Fruit fly (Drosophila melanogaster) whole organism, adult: ENCODE measurements around the gene orion.

Experiments
- CG11617 ChIP-seq: fragments of 200-800 bp; sonication (Bioruptor generic); optimal IDR thresholded peaks from 2 replicates; lab custom pipeline; 2017; ENCODE audit warnings: mild to moderate bottlenecking, missing biosample characterization, missing genetic modification reagents, missing genetic modification characterization
- CG12768 ChIP-seq: fragments of 200-800 bp; sonication (Bioruptor generic); optimal IDR thresholded peaks from 2 replicates; lab custom pipeline; 2017; ENCODE audit warnings: missing biosample characterization, missing genetic modification characterization, mild to moderate bottlenecking, moderate library complexity, missing genetic modification reagents
- CG14711 ChIP-seq: fragments of 200-800 bp; sonication (Bioruptor generic); optimal IDR thresholded peaks from 2 replicates; lab custom pipeline; 2018; ENCODE audit warnings: missing biosample characterization, mild to moderate bottlenecking, missing genetic modification characterization, moderate library complexity
- CG1620 ChIP-seq: fragments of 200-800 bp; sonication (Bioruptor generic); optimal IDR thresholded peaks from 2 replicates; lab custom pipeline; 2016; ENCODE audit warnings: missing biosample characterization, missing genetic modification characterization
- CG33017 ChIP-seq: fragments of 200-800 bp; sonication (Bioruptor generic); optimal IDR thresholded peaks from 2 replicates; lab custom pipeline; 2018; ENCODE audit warnings: missing biosample characterization, mild to moderate bottlenecking, missing genetic modification characterization, moderate library complexity
- CG5204 ChIP-seq: fragments of 200-800 bp; sonication (Bioruptor generic); optimal IDR thresholded peaks from 2 replicates; lab custom pipeline; 2016; ENCODE audit warnings: missing biosample characterization, missing genetic modification characterization
- CG7045 ChIP-seq: fragments of 200-800 bp; sonication (Bioruptor generic); optimal IDR thresholded peaks from 2 replicates; lab custom pipeline; 2017; ENCODE audit warnings: missing biosample characterization, mild to moderate bottlenecking, missing genetic modification characterization
- CG7101 ChIP-seq: fragments of 200-800 bp; sonication (Bioruptor generic); optimal IDR thresholded peaks from 2 replicates; lab custom pipeline; 2018; ENCODE audit warnings: missing biosample characterization, mild to moderate bottlenecking, missing genetic modification characterization, moderate library complexity
- Clk ChIP-seq: fragments of 200-800 bp; sonication (Bioruptor generic); optimal IDR thresholded peaks from 2 replicates; lab custom pipeline; 2017; ENCODE audit warnings: missing biosample characterization, missing genetic modification characterization
- Crg-1 ChIP-seq: fragments of 200-800 bp; sonication (Bioruptor generic); optimal IDR thresholded peaks from 2 replicates; lab custom pipeline; 2016; ENCODE audit warnings: missing biosample characterization, missing genetic modification characterization
- Hr96 ChIP-seq: fragments of 200-800 bp; sonication (Bioruptor generic); optimal IDR thresholded peaks from 2 replicates; lab custom pipeline; 2016; ENCODE audit warnings: missing biosample characterization, missing genetic modification characterization
- Mnt ChIP-seq: fragments of 200-800 bp; sonication (Bioruptor generic); optimal IDR thresholded peaks from 2 replicates; lab custom pipeline; 2016; ENCODE audit warnings: missing biosample characterization, mild to moderate bottlenecking, missing genetic modification characterization
- bab1 ChIP-seq: fragments of 200-800 bp; sonication (Bioruptor generic); optimal IDR thresholded peaks from 3 replicates; lab custom pipeline; 2019; ENCODE audit warnings: missing biosample characterization, mild to moderate bottlenecking, missing genetic modification characterization, moderate library complexity
- cic ChIP-seq: fragments of 200-800 bp; sonication (Bioruptor generic); optimal IDR thresholded peaks from 2 replicates; lab custom pipeline; 2017; ENCODE audit warnings: missing biosample characterization, mild to moderate bottlenecking, missing genetic modification characterization, moderate library complexity
- cnc ChIP-seq, 2 experiments: fragments of >200 bp; optimal IDR thresholded peaks; 2 replicates each; lab custom pipeline; 2017
- kay ChIP-seq: fragments of 200-800 bp; sonication (Bioruptor generic); peaks from one replicate; lab custom pipeline; 2016; ENCODE audit warnings: missing biosample characterization, missing genetic modification characterization, borderline replicate concordance
- ovo ChIP-seq: fragments of 200-800 bp; sonication (Bioruptor generic); optimal IDR thresholded peaks from 2 replicates; lab custom pipeline; 2016; ENCODE audit warnings: missing biosample characterization, missing genetic modification characterization
- pad ChIP-seq: fragments of 200-800 bp; sonication (Bioruptor generic); optimal IDR thresholded peaks from 3 replicates; lab custom pipeline; 2017; ENCODE audit warnings: missing biosample characterization, missing genetic modification characterization, mild to moderate bottlenecking, moderate library complexity, missing genetic modification reagents
- tj ChIP-seq: fragments of 200-800 bp; sonication (Bioruptor generic); optimal IDR thresholded peaks from 3 replicates; lab custom pipeline; 2017; ENCODE audit warnings: missing biosample characterization, mild to moderate bottlenecking, missing genetic modification characterization, moderate library complexity
- toe ChIP-seq: fragments of 200-800 bp; sonication (Bioruptor generic); optimal IDR thresholded peaks from 2 replicates; lab custom pipeline; 2016; ENCODE audit warnings: missing biosample characterization, missing genetic modification characterization

orion gene

dm6 chrX:7976976-7977834 is 30.5 kb upstream of the orion start:
- TF ChIP-seq ovo (no peak), CG1620 (GFP tag; lab: Kevin White, UChicago) (no peak), cnc (optimal IDR thresholded peaks at IDR 0.05; lab: Kevin White, UChicago) (no peak), toe (GFP tag; lab: Kevin White, UChicago) (no peak), kay (GFP tag; lab: Kevin White, UChicago) (no peak)

dm6 chrX:7975516-7976257 is 29.0 kb upstream of the orion start:
- TF ChIP-seq CG11617 (no peak), kay (GFP tag; lab: Kevin White, UChicago) (no peak), CG5204 (GFP tag; lab: Kevin White, UChicago) (no peak), Clk (GFP tag; lab: Kevin White, UChicago) (no peak), pad (no peak), tj (GFP tag; lab: Kevin White, UChicago) (no peak), CG7101 (tag; lab: Kevin White, UChicago) (no peak), cnc (optimal IDR thresholded peaks at IDR 0.05; lab: Kevin White, UChicago) (no peak), Mnt (GFP tag; lab: Kevin White, UChicago) (no peak), cic (GFP tag; lab: Kevin White, UChicago) (no peak), toe (GFP tag; lab: Kevin White, UChicago) (no peak), ovo (no peak), Crg-1 (no peak), Hr96 (GFP tag; lab: Kevin White, UChicago) (no peak), bab1 (GFP tag; lab: Kevin White, UChicago) (no peak)

dm6 chrX:7973325-7973954 is 26.7 kb upstream of the orion start:
- no peak for TF ChIP-seq ovo
- TF ChIP-seq pad = no peak

- no peak for TF ChIP-seq toe (GFP tag; lab: Kevin White, UChicago)
- TF ChIP-seq cnc (optimal IDR thresholded peaks at IDR 0.05; lab: Kevin White, UChicago) = no peak
- no peak for TF ChIP-seq CG33017
- TF ChIP-seq CG1620 (GFP tag; lab: Kevin White, UChicago) = no peak
- no peak for TF ChIP-seq CG11617
- peak; percentile 44 for TF ChIP-seq CG14711 (tag; lab: Kevin White, UChicago)
- peak; percentile 66 for TF ChIP-seq bab1 (GFP tag; lab: Kevin White, UChicago)
- no peak for TF ChIP-seq Crg-1
- TF ChIP-seq CG7101 (tag; lab: Kevin White, UChicago) = peak; percentile 50
- TF ChIP-seq cic (GFP tag; lab: Kevin White, UChicago) = no peak
- TF ChIP-seq tj (GFP tag; lab: Kevin White, UChicago) = no peak
- no peak for TF ChIP-seq kay (GFP tag; lab: Kevin White, UChicago)
- TF ChIP-seq CG5204 (GFP tag; lab: Kevin White, UChicago) = peak; percentile 14
- TF ChIP-seq ovo = no peak
- no peak for TF ChIP-seq Hr96 (GFP tag; lab: Kevin White, UChicago)
- no peak for TF ChIP-seq Clk (GFP tag; lab: Kevin White, UChicago)
- TF ChIP-seq Mnt (GFP tag; lab: Kevin White, UChicago) = no peak
- peak; percentile 5 for TF ChIP-seq CG7045 (GFP tag; lab: Kevin White, UChicago)
- TF ChIP-seq pad = no peak
- no peak for TF ChIP-seq CG12768 (GFP tag; lab: Kevin White, UChicago)
Measured at dm6 chrX:7972363-7972942, 25.7 kb upstream of the orion start.

dm6 chrX:7970396-7970795 is 23.7 kb upstream of the orion start:
- TF ChIP-seq CG11617 (no peak), CG14711 (tag; lab: Kevin White, UChicago) (peak; percentile 38), CG5204 (GFP tag; lab: Kevin White, UChicago) (peak; percentile 2), Hr96 (GFP tag; lab: Kevin White, UChicago) (peak; percentile 22), bab1 (GFP tag; lab: Kevin White, UChicago) (peak; percentile 73)

dm6 chrX:7969188-7969829 is 22.6 kb upstream of the orion start:
- TF ChIP-seq CG1620 (GFP tag; lab: Kevin White, UChicago) (no peak), CG5204 (GFP tag; lab: Kevin White, UChicago) (no peak), CG7101 (tag; lab: Kevin White, UChicago) (no peak), bab1 (GFP tag; lab: Kevin White, UChicago) (peak; percentile 58), Hr96 (GFP tag; lab: Kevin White, UChicago) (no peak), Crg-1 (peak; percentile 54), tj (GFP tag; lab: Kevin White, UChicago) (no peak), cic (GFP tag; lab: Kevin White, UChicago) (no peak), CG7045 (GFP tag; lab: Kevin White, UChicago) (no peak), pad (peak; percentile 19), CG14711 (tag; lab: Kevin White, UChicago) (peak; percentile 5), Mnt (GFP tag; lab: Kevin White, UChicago) (peak; percentile 9)
